Fruit fly (Drosophila melanogaster): Measurements from ENCODE around the gene CG2983.

dm6 chr2L:2885503-2886225 is 38.2 kb downstream of the CG2983 start, which contains the start of the genes NTPase and lilli:
- no peak for TF ChIP-seq insv (GFP tag; optimal IDR thresholded peaks at IDR 0.05)
- TF ChIP-seq dysf (GFP tag; IDR thresholded peaks at IDR 0.05): no peak
- no peak; the same call in 1 of the 2 replicates for TF ChIP-seq Rx (GFP tag; IDR thresholded peaks at IDR 0.05)
- no peak for TF ChIP-seq CG1024 (GFP tag; IDR thresholded peaks at IDR 0.05)
- no peak for TF ChIP-seq D19A (tag; optimal IDR thresholded peaks at IDR 0.05)
- peak; percentile 75; the same call in 3 of the 4 replicates for TF ChIP-seq chinmo (GFP tag; IDR thresholded peaks at IDR 0.05; ENCODE audit: partially characterized antibody)
- peak; percentile 56 for TF ChIP-seq CG3995 (GFP tag; optimal IDR thresholded peaks at IDR 0.05)
- no peak for TF ChIP-seq Lpt (GFP tag; optimal IDR thresholded peaks at IDR 0.05)
- peak; percentile 72 to 76 for TF ChIP-seq dpn (GFP tag; optimal IDR thresholded peaks at IDR 0.05)
- TF ChIP-seq Fer3 (tag; optimal IDR thresholded peaks at IDR 0.05): no peak
- no peak for TF ChIP-seq CG8281 (tag; optimal IDR thresholded peaks at IDR 0.05)
- peak; percentile 98 for TF ChIP-seq CG8478 (optimal IDR thresholded peaks at IDR 0.05)
- no peak for TF ChIP-seq dan (GFP tag; IDR thresholded peaks at IDR 0.05)
- TF ChIP-seq CG33557 (GFP tag; optimal IDR thresholded peaks at IDR 0.05): no peak

Measured in whole organism, embryonic.